Fruit fly (Drosophila melanogaster): ENCODE data around the gene beat-IV.

DNA sequence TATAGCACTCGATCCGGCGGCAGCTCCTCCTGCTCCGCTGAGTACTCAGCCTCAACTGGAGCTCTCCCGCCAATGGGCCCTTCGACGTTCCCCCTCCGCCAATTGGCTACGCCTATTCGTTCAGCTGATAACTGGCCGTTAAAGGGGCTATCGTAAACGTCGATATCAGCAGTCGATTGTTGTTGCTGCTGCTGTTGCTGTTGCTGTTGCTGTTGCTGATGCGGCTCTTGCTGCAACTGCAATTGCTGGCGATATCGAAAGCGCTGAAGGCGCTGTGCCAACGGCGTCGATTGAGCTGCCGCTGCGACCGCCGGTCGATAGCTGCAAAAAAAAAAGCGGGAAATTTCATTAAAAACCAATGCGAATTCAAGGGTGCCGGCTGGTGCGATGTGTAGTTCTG lies 69.9 kb downstream of the beat-IV start:
- no peak for TF ChIP-seq acj6 (GFP tag; optimal IDR thresholded peaks at IDR 0.05)
- TF ChIP-seq CG4318 (GFP tag; optimal IDR thresholded peaks at IDR 0.05) = no peak
- no peak for TF ChIP-seq fd85E (GFP tag; optimal IDR thresholded peaks at IDR 0.05)

Data from whole organism, prepupa.